Worm (Caenorhabditis elegans): ENCODE data around the gene R09A8.9.

Gene R09A8.9

ce11 chrX:12603322-12603984, at the start of gene R09A8.9, which contains the start of gene T24D5.6:
R09A8.9 (plus strand) TSS chrX:12603934.
T24D5.6 (plus strand) TSS chrX:12603622.
- TF ChIP-seq ceh-18 (tag; optimal IDR thresholded peaks at IDR 0.05) (no peak), fax-1 (tag; optimal IDR thresholded peaks at IDR 0.05) (no peak), unc-42 (tag; optimal IDR thresholded peaks at IDR 0.05) (no peak), ceh-22 (tag; optimal IDR thresholded peaks at IDR 0.05) (no peak), ttx-3 (tag; optimal IDR thresholded peaks at IDR 0.05) (no peak), ref-2 (tag; optimal IDR thresholded peaks at IDR 0.05) (no peak), lin-11 (tag; optimal IDR thresholded peaks at IDR 0.05) (no peak), ahr-1 (tag; optimal IDR thresholded peaks at IDR 0.05) (no peak)

DNA sequence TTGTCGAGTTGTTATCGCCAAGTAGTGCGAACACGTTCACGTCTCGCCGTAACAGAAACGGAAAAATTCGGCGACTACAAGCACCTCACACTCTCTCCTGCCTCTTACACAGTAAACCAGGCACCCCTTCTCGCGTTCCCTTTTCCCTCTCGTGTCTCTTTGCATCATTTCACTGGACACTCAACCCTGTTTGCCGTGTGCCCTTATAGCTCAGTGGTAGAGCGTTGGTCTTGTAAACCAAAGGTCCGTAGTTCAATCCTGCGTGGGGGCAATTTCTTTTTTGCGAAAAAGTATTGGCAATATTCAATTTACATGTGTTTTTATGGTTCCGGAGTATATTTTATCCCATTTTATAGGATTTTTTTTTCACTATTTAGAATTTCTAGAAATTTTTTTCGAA, 40.1 kb upstream of the R09A8.9 start:
- TF ChIP-seq lim-6 (tag; optimal IDR thresholded peaks at IDR 0.05) (peak; percentile 77), Y22D7AL.16 (tag; optimal IDR thresholded peaks at IDR 0.05) (peak; percentile 85), ets-4 (tag; optimal IDR thresholded peaks at IDR 0.05) (peak; percentile 52), pag-3 (tag; optimal IDR thresholded peaks at IDR 0.05; ENCODE audit: borderline replicate concordance) (peak; percentile 85), unc-86 (tag; optimal IDR thresholded peaks at IDR 0.05) (peak; percentile 88), npax-4 (tag; optimal IDR thresholded peaks at IDR 0.05) (peak; percentile 86), pax-1 (tag; optimal IDR thresholded peaks at IDR 0.05) (no peak), tbx-7 (tag; optimal IDR thresholded peaks at IDR 0.05) (peak; percentile 56), fkh-10 (GFP tag; optimal IDR thresholded peaks at IDR 0.05) (peak; percentile 33), eyg-1 (tag; optimal IDR thresholded peaks at IDR 0.05) (peak; percentile 84), hlh-8 (tag; optimal IDR thresholded peaks at IDR 0.05) (peak; percentile 86), C08G9.2 (tag; optimal IDR thresholded peaks at IDR 0.05) (peak; percentile 85), dve-1 (tag; optimal IDR thresholded peaks at IDR 0.05) (peak; percentile 76), ceh-45 (GFP tag; IDR thresholded peaks at IDR 0.05) (peak; percentile 97), nhr-232 (tag; optimal IDR thresholded peaks at IDR 0.05) (peak; percentile 91), ceh-34 (tag; optimal IDR thresholded peaks at IDR 0.05) (peak; percentile 93), ceh-9 (tag; optimal IDR thresholded peaks at IDR 0.05) (peak; percentile 79), unc-42 (tag; optimal IDR thresholded peaks at IDR 0.05) (peak; percentile 59), ceh-31 (tag; optimal IDR thresholded peaks at IDR 0.05) (peak; percentile 84), tbx-2 (tag; optimal IDR thresholded peaks at IDR 0.05) (peak; percentile 87), gmeb-2 (tag; optimal IDR thresholded peaks at IDR 0.05) (peak; percentile 95), pqm-1 (tag; optimal IDR thresholded peaks at IDR 0.05) (peak; percentile 58), ceh-30 (tag; optimal IDR thresholded peaks at IDR 0.05) (no peak), elt-2 (tag; optimal IDR thresholded peaks at IDR 0.05) (peak; percentile 94), mec-3 (tag; optimal IDR thresholded peaks at IDR 0.05; ENCODE audit: borderline replicate concordance) (peak; percentile 63), dmd-4 (tag; optimal IDR thresholded peaks at IDR 0.05; ENCODE audit: borderline replicate concordance) (peak; percentile 78), ceh-48 (tag; optimal IDR thresholded peaks at IDR 0.05) (peak; percentile 82), pros-1 (tag; optimal IDR thresholded peaks at IDR 0.05) (no peak), zip-5 (tag; optimal IDR thresholded peaks at IDR 0.05) (peak; percentile 74), hlh-30 (tag; optimal IDR thresholded peaks at IDR 0.05; ENCODE audit: insufficient read depth) (peak; percentile 62), hlh-6 (tag; optimal IDR thresholded peaks at IDR 0.05) (peak; percentile 95), syd-9 (tag; optimal IDR thresholded peaks at IDR 0.05) (peak; percentile 93), T23F11.4 (GFP tag; optimal IDR thresholded peaks at IDR 0.05) (peak; percentile 89), lin-11 (tag; optimal IDR thresholded peaks at IDR 0.05) (peak; percentile 85), C38D4.7 (GFP tag; optimal IDR thresholded peaks at IDR 0.05) (peak; percentile 87), ceh-6 (GFP tag; optimal IDR thresholded peaks at IDR 0.05) (peak; percentile 90), ceh-19 (GFP tag; optimal IDR thresholded peaks at IDR 0.05) (peak; percentile 89), ceh-24 (tag; optimal IDR thresholded peaks at IDR 0.05) (peak; percentile 54), ceh-2 (tag; optimal IDR thresholded peaks at IDR 0.05) (peak; percentile 85), pha-2 (tag; optimal IDR thresholded peaks at IDR 0.05) (peak; percentile 86), nhr-11 (tag; optimal IDR thresholded peaks at IDR 0.05) (no peak), ceh-18 (tag; optimal IDR thresholded peaks at IDR 0.05) (peak; percentile 82), che-1 (tag; optimal IDR thresholded peaks at IDR 0.05) (peak; percentile 87), hlh-15 (tag; optimal IDR thresholded peaks at IDR 0.05) (peak; percentile 87), K02D7.2 (tag; optimal IDR thresholded peaks at IDR 0.05) (peak; percentile 81), ceh-22 (tag; optimal IDR thresholded peaks at IDR 0.05) (no peak)
